Worm (Caenorhabditis elegans) whole organism, L1 larva: Measurements from ENCODE around the gene dpy-19.

Experiments
- C04F5.9 ChIP-seq: sonication (generic microtip); optimal IDR thresholded peaks from 2 replicates; lab custom pipeline; 2016; ENCODE audit warnings: missing genetic modification characterization, missing compliant biosample characterization
- C16A3.4 ChIP-seq: fragments of 150-350 bp; optimal IDR thresholded peaks from 2 replicates; lab custom pipeline; 2014; ENCODE audit warnings: missing biosample characterization, missing genetic modification characterization
- C34B4.2 ChIP-seq: sonication (generic microtip); optimal IDR thresholded peaks from 2 replicates; lab custom pipeline; 2017; ENCODE audit warnings: mild to moderate bottlenecking, missing genetic modification characterization, missing compliant biosample characterization
- F16B12.6 ChIP-seq: fragments of 150-350 bp; optimal IDR thresholded peaks from 2 replicates; lab custom pipeline; 2014; ENCODE audit warnings: missing biosample characterization, missing genetic modification characterization
- aha-1 ChIP-seq: fragments of 150-350 bp; optimal IDR thresholded peaks from 2 replicates; lab custom pipeline; 2014; ENCODE audit warnings: missing biosample characterization, missing genetic modification characterization
- alr-1 ChIP-seq: fragments of 200-800 bp; sonication (Bioruptor generic); optimal IDR thresholded peaks from 2 replicates; lab custom pipeline; 2018; ENCODE audit warnings: borderline replicate concordance, mild to moderate bottlenecking, missing genetic modification characterization, missing compliant biosample characterization
- aly-2 ChIP-seq: fragments of 150-350 bp; optimal IDR thresholded peaks from 2 replicates; lab custom pipeline; 2014; ENCODE audit warnings: missing biosample characterization, missing genetic modification characterization
- ama-1 ChIP-seq: fragments of 150-350 bp; optimal IDR thresholded peaks from 2 replicates; lab custom pipeline; 2014
- blmp-1 ChIP-seq: fragments of 150-350 bp; optimal IDR thresholded peaks from 2 replicates; lab custom pipeline; 2014; ENCODE audit warnings: missing biosample characterization, missing genetic modification characterization
- ceh-63 ChIP-seq: fragments of 200-800 bp; sonication (Bioruptor generic); optimal IDR thresholded peaks from 2 replicates; lab custom pipeline; 2018; ENCODE audit warnings: mild to moderate bottlenecking, missing genetic modification characterization, missing compliant biosample characterization
- ceh-8 ChIP-seq: fragments of 200-800 bp; sonication (Bioruptor generic); optimal IDR thresholded peaks from 2 replicates; lab custom pipeline; 2018; ENCODE audit warnings: mild to moderate bottlenecking, missing genetic modification characterization, moderate library complexity, missing compliant biosample characterization
- ceh-88 ChIP-seq: fragments of 200-800 bp; sonication (Bioruptor generic); IDR thresholded peaks from 2 replicates; pipeline ENCODE4 v1.3.6; 2022; ENCODE audit warnings: missing genetic modification characterization, missing compliant biosample characterization
- dpl-1 ChIP-seq, 3 experiments: fragments of 150-350 bp in 2 of 3; sonication (generic microtip) in 1 of 3; optimal IDR thresholded peaks; 2 replicates each; lab custom pipeline; 2014 to 2017; ENCODE audit warnings: missing biosample characterization in 3 of 3, missing genetic modification characterization in 3 of 3, missing genetic modification reagents in 3 of 3
- dsc-1 ChIP-seq: sonication (generic microtip); optimal IDR thresholded peaks from 2 replicates; lab custom pipeline; 2016; ENCODE audit warnings: mild to moderate bottlenecking, missing genetic modification characterization, missing compliant biosample characterization
- efl-1 ChIP-seq, 4 experiments: fragments of 150-350 bp; optimal IDR thresholded peaks in 3 of 4; peaks in 1 of 4; 1 replicate in 1 of 4; 2 replicates in 3 of 4; lab custom pipeline; 2014; ENCODE audit warnings: missing biosample characterization in 2 of 4, missing genetic modification characterization in 2 of 4, missing genetic modification reagents in 2 of 4
- efl-3 ChIP-seq: fragments of 200-800 bp; sonication (Bioruptor generic); optimal IDR thresholded peaks from 2 replicates; lab custom pipeline; 2018; ENCODE audit warnings: mild to moderate bottlenecking, missing genetic modification characterization, missing compliant biosample characterization
- egl-13 ChIP-seq: sonication (generic microtip); optimal IDR thresholded peaks from 2 replicates; lab custom pipeline; 2016; ENCODE audit warnings: missing genotype, missing genetic modification reagents, missing genetic modification characterization, missing compliant biosample characterization
- elt-2 ChIP-seq: sonication (generic microtip); optimal IDR thresholded peaks from 2 replicates; lab custom pipeline; 2016; ENCODE audit warnings: missing genetic modification characterization, mild to moderate bottlenecking, inconsistent platforms, missing compliant biosample characterization, missing genetic modification reagents
- elt-3 ChIP-seq, 6 experiments: fragments of 150-350 bp in 1 of 6; sonication (generic microtip); optimal IDR thresholded peaks; 2 replicates each; lab custom pipeline; 2017 to 2018; ENCODE audit warnings: missing biosample characterization in 6 of 6, missing genetic modification characterization in 6 of 6, inconsistent platforms in 1 of 6
- fkh-4 ChIP-seq: sonication (generic microtip); optimal IDR thresholded peaks from 2 replicates; lab custom pipeline; 2016; ENCODE audit warnings: missing compliant biosample characterization, missing genetic modification characterization, borderline replicate concordance
- fos-1 ChIP-seq: fragments of 150-350 bp; optimal IDR thresholded peaks from 2 replicates; lab custom pipeline; 2014; ENCODE audit warnings: missing biosample characterization, missing genetic modification characterization
- hpl-2 ChIP-seq: fragments of 150-350 bp; optimal IDR thresholded peaks from 2 replicates; lab custom pipeline; 2014; ENCODE audit warnings: missing biosample characterization, missing genetic modification reagents, missing genetic modification characterization
- irx-1 ChIP-seq: sonication (generic microtip); optimal IDR thresholded peaks from 2 replicates; lab custom pipeline; 2016; ENCODE audit warnings: missing genetic modification characterization, missing compliant biosample characterization
- jun-1 ChIP-seq: fragments of 150-350 bp; optimal IDR thresholded peaks from 2 replicates; lab custom pipeline; 2014; ENCODE audit warnings: missing biosample characterization, missing genetic modification reagents, missing genetic modification characterization
- lin-13 ChIP-seq: fragments of 150-350 bp; optimal IDR thresholded peaks from 2 replicates; lab custom pipeline; 2014; ENCODE audit warnings: missing biosample characterization, missing genetic modification reagents, missing genetic modification characterization
- lin-15B ChIP-seq: fragments of 150-350 bp; sonication (generic microtip); optimal IDR thresholded peaks from 3 replicates; lab custom pipeline; 2014; ENCODE audit warnings: missing biosample characterization, missing genetic modification characterization
- lin-35 ChIP-seq, 2 experiments: fragments of 150-350 bp; optimal IDR thresholded peaks; 2 replicates each; lab custom pipeline; 2014; ENCODE audit warnings: missing biosample characterization in 2 of 2, missing genetic modification characterization in 2 of 2, missing genetic modification reagents in 2 of 2
- mab-9 ChIP-seq: fragments of 200-800 bp; sonication (Bioruptor generic); IDR thresholded peaks from 2 replicates; pipeline ENCODE4 v1.3.6; 2022; ENCODE audit warnings: missing genetic modification reagents, missing genetic modification characterization, missing compliant biosample characterization
- nhr-11 ChIP-seq: fragments of 150-350 bp; optimal IDR thresholded peaks from 2 replicates; lab custom pipeline; 2014; ENCODE audit warnings: missing biosample characterization, missing genetic modification characterization
- nhr-19 ChIP-seq: fragments of 200-800 bp; sonication (Bioruptor generic); conservative IDR thresholded peaks from 2 replicates; pipeline ENCODE4 v1.3.6; 2022; ENCODE audit warnings: missing genetic modification characterization, missing compliant biosample characterization
- nhr-28 ChIP-seq: fragments of 150-350 bp; optimal IDR thresholded peaks from 2 replicates; lab custom pipeline; 2014; ENCODE audit warnings: missing biosample characterization, missing genetic modification characterization
- nhr-77 ChIP-seq: fragments of 150-350 bp; optimal IDR thresholded peaks from 2 replicates; lab custom pipeline; 2014; ENCODE audit warnings: missing biosample characterization, missing genetic modification characterization
- nhr-85 ChIP-seq: sonication (generic microtip); peaks from one replicate; lab custom pipeline; 2016; ENCODE audit warnings: missing genetic modification characterization, inconsistent platforms, missing compliant biosample characterization
- nhr-90 ChIP-seq: sonication (generic microtip); optimal IDR thresholded peaks from 2 replicates; lab custom pipeline; 2016; ENCODE audit warnings: mild to moderate bottlenecking, missing genetic modification characterization, missing compliant biosample characterization; ENCODE audit not compliant: poor library complexity
- pag-3 ChIP-seq: sonication (generic microtip); optimal IDR thresholded peaks from 2 replicates; lab custom pipeline; 2017; ENCODE audit warnings: missing genetic modification characterization, mild to moderate bottlenecking, missing compliant biosample characterization, antibody characterized with exemption, borderline replicate concordance; ENCODE audit not compliant: insufficient read depth
- rnt-1 ChIP-seq: sonication (generic microtip); optimal IDR thresholded peaks from 2 replicates; lab custom pipeline; 2016; ENCODE audit warnings: mild to moderate bottlenecking, missing genetic modification characterization, moderate library complexity, missing compliant biosample characterization
- skn-1 ChIP-seq: fragments of 150-350 bp; optimal IDR thresholded peaks from 2 replicates; lab custom pipeline; 2014; ENCODE audit warnings: missing biosample characterization, missing genetic modification characterization
- snpc-4 ChIP-seq: fragments of 150-350 bp; optimal IDR thresholded peaks from 2 replicates; lab custom pipeline; 2014; ENCODE audit warnings: missing biosample characterization, missing genetic modification characterization
- snu-23 ChIP-seq: sonication (generic microtip); optimal IDR thresholded peaks from 2 replicates; lab custom pipeline; 2016; ENCODE audit warnings: missing genetic modification characterization, missing compliant biosample characterization
- sptf-1 ChIP-seq: fragments of 150-350 bp; optimal IDR thresholded peaks from 2 replicates; lab custom pipeline; 2014; ENCODE audit warnings: missing biosample characterization, missing genetic modification characterization
- tbx-2 ChIP-seq: sonication (generic microtip); optimal IDR thresholded peaks from 2 replicates; lab custom pipeline; 2016; ENCODE audit warnings: missing genetic modification characterization, missing compliant biosample characterization
- tlp-1 ChIP-seq: fragments of 150-350 bp; optimal IDR thresholded peaks from 2 replicates; lab custom pipeline; 2014; ENCODE audit warnings: missing biosample characterization, missing genetic modification characterization
- unc-130 ChIP-seq: fragments of 150-350 bp; optimal IDR thresholded peaks from 2 replicates; lab custom pipeline; 2017; ENCODE audit warnings: missing biosample characterization, missing genetic modification characterization, inconsistent platforms
- unc-98 ChIP-seq: fragments of 200-800 bp; sonication (Bioruptor generic); IDR thresholded peaks from 2 replicates; pipeline ENCODE4 v1.3.6; 2022; ENCODE audit warnings: missing genetic modification characterization, missing compliant biosample characterization
- zag-1 ChIP-seq: fragments of 150-350 bp; optimal IDR thresholded peaks from 2 replicates; lab custom pipeline; 2014; ENCODE audit warnings: missing biosample characterization, missing genetic modification characterization

dpy-19 gene

ce11 chrIII:8700289-8700957 is 33.1 kb upstream of the dpy-19 start, which contains the start of the genes sdz-1 and vps-33.1 (continued):
- peak; percentile 42 for TF ChIP-seq snpc-4 (tag; lab: Kevin White, UChicago)
- peak; percentile 63 for TF ChIP-seq blmp-1 (tag; lab: Kevin White, UChicago)
- TF ChIP-seq dsc-1 (tag; lab: Kevin White, UChicago), result peak; percentile 9
- peak in 2 of 6 experiments; percentile 1 to 36 for TF ChIP-seq elt-3 (tag; optimal IDR thresholded peaks at IDR 0.05; lab: Kevin White, UChicago)
- TF ChIP-seq hpl-2, result no peak
- no peak for TF ChIP-seq irx-1
- TF ChIP-seq dpl-1 (GFP tag; optimal IDR thresholded peaks at IDR 0.05; lab: Kevin White, UChicago), result peak; percentile 73 to 89 (median 83)
- TF ChIP-seq nhr-77 (tag; lab: Kevin White, UChicago), result peak; percentile 3
- no peak for TF ChIP-seq alr-1 (tag; lab: Kevin White, UChicago)
- peak; percentile 91 to 94 for TF ChIP-seq lin-35 (GFP tag; optimal IDR thresholded peaks at IDR 0.05; lab: Kevin White, UChicago)
- peak; percentile 91 for TF ChIP-seq rnt-1 (tag; lab: Kevin White, UChicago)
- TF ChIP-seq zag-1 (tag; lab: Kevin White, UChicago), result no peak
- peak; percentile 44 for TF ChIP-seq lin-15B (tag; lab: Kevin White, UChicago)
- TF ChIP-seq C34B4.2, result no peak
- TF ChIP-seq ama-1, result no peak
- no peak for TF ChIP-seq sptf-1
- no peak for TF ChIP-seq lin-13
- peak; percentile 73 to 89 for TF ChIP-seq efl-1 (optimal IDR thresholded peaks at IDR 0.05; lab: Kevin White, UChicago)
- TF ChIP-seq efl-1 (GFP tag; optimal IDR thresholded peaks at IDR 0.05 in 1 of 2; lab: Kevin White, UChicago), result peak; percentile 90 to 98
- peak; percentile 63 for TF ChIP-seq nhr-85
- TF ChIP-seq tbx-2 (tag; lab: Kevin White, UChicago), result peak; percentile 55
- no peak for TF ChIP-seq ceh-88 (GFP tag; lab: Robert Waterston, UW)
- peak; percentile 66 for TF ChIP-seq skn-1 (tag; lab: Kevin White, UChicago)
- no peak for TF ChIP-seq ceh-8 (GFP tag; lab: Kevin White, UChicago)

ce11 chrIII:8697268-8697907 is 30.1 kb upstream of the dpy-19 start:
- TF ChIP-seq elt-2 (tag; lab: Kevin White, UChicago), result no peak
- no peak for TF ChIP-seq lin-15B (tag; lab: Kevin White, UChicago)
- no peak for TF ChIP-seq unc-130 (tag; lab: Kevin White, UChicago)
- TF ChIP-seq skn-1 (tag; lab: Kevin White, UChicago), result no peak
- TF ChIP-seq, all 84 proteins: peak for 0

- TF ChIP-seq snu-23 (GFP tag; lab: Kevin White, UChicago) (peak; percentile 45), ceh-88 (GFP tag; lab: Robert Waterston, UW) (no peak), nhr-11 (tag; lab: Kevin White, UChicago) (no peak), F16B12.6 (tag; lab: Kevin White, UChicago) (no peak), blmp-1 (tag; lab: Kevin White, UChicago) (peak; percentile 92), pag-3 (tag; lab: Kevin White, UChicago) (no peak), aha-1 (no peak), efl-3 (GFP tag; lab: Kevin White, UChicago) (no peak), C04F5.9 (tag; lab: Kevin White, UChicago) (no peak), tlp-1 (tag; lab: Kevin White, UChicago) (no peak), egl-13 (tag; lab: Kevin White, UChicago) (no peak), aly-2 (tag; lab: Kevin White, UChicago) (no peak), jun-1 (tag; lab: Kevin White, UChicago) (no peak), elt-3 (tag; optimal IDR thresholded peaks at IDR 0.05; lab: Kevin White, UChicago) (no peak), fos-1 (tag; lab: Kevin White, UChicago) (peak; percentile 42), skn-1 (tag; lab: Kevin White, UChicago) (no peak), nhr-28 (no peak), alr-1 (tag; lab: Kevin White, UChicago) (no peak), unc-130 (tag; lab: Kevin White, UChicago) (no peak), hpl-2 (no peak), mab-9 (GFP tag; lab: Robert Waterston, UW) (no peak), nhr-85 (no peak), efl-1 (optimal IDR thresholded peaks at IDR 0.05; lab: Kevin White, UChicago) (peak; percentile 51 to 55), efl-1 (GFP tag; optimal IDR thresholded peaks at IDR 0.05 in 1 of 2; lab: Kevin White, UChicago) (peak; percentile 27 to 79), nhr-19 (no peak), unc-98 (GFP tag; lab: Robert Waterston, UW) (no peak), fkh-4 (tag; lab: Kevin White, UChicago) (no peak), nhr-90 (tag; lab: Kevin White, UChicago) (no peak), ceh-63 (GFP tag; lab: Kevin White, UChicago) (no peak), lin-13 (no peak), C16A3.4 (tag; lab: Kevin White, UChicago) (no peak)
Measured at ce11 chrIII:8696680-8697079, 29.4 kb upstream of the dpy-19 start.
